Worm (Caenorhabditis elegans) whole organism, late embryonic: ENCODE data around the gene C06E7.4.
A peak's percentile ranks its signal among the peaks of the same experiment; 100 is the strongest.

Experiments
- ama-1 ChIP-seq: fragments of 150-350 bp; optimal IDR thresholded peaks from 2 replicates; lab custom pipeline; 2014
- ceh-24 ChIP-seq: sonication (generic microtip); optimal IDR thresholded peaks from 2 replicates; lab custom pipeline; 2016; ENCODE audit warnings: mild to moderate bottlenecking, missing genetic modification characterization, missing compliant biosample characterization
- dmd-4 ChIP-seq: sonication (generic microtip); optimal IDR thresholded peaks from 2 replicates; lab custom pipeline; 2016; ENCODE audit warnings: borderline replicate concordance, missing genetic modification characterization, missing compliant biosample characterization
- elt-2 ChIP-seq: sonication (generic microtip); optimal IDR thresholded peaks from 2 replicates; lab custom pipeline; 2016; ENCODE audit warnings: missing genetic modification reagents, missing genetic modification characterization, missing compliant biosample characterization
- nhr-232 ChIP-seq: sonication (generic microtip); optimal IDR thresholded peaks from 2 replicates; lab custom pipeline; 2016; ENCODE audit warnings: missing genetic modification characterization, missing compliant biosample characterization
- npax-4 ChIP-seq: sonication (generic microtip); optimal IDR thresholded peaks from 2 replicates; lab custom pipeline; 2016; ENCODE audit warnings: missing genetic modification characterization, missing compliant biosample characterization
- pha-4 ChIP-seq: fragments of 150-350 bp; optimal IDR thresholded peaks from 2 replicates; lab custom pipeline; 2018; ENCODE audit warnings: missing biosample characterization, missing genetic modification reagents, missing genetic modification characterization
- ref-2 ChIP-seq: sonication (generic microtip); optimal IDR thresholded peaks from 2 replicates; lab custom pipeline; 2016; ENCODE audit warnings: missing genetic modification characterization, missing compliant biosample characterization
- tbx-2 ChIP-seq: sonication (generic microtip); optimal IDR thresholded peaks from 2 replicates; lab custom pipeline; 2016; ENCODE audit warnings: missing genetic modification characterization, missing compliant biosample characterization
- unc-55 ChIP-seq: sonication (generic microtip); optimal IDR thresholded peaks from 2 replicates; lab custom pipeline; 2017; ENCODE audit warnings: missing biosample characterization, missing genetic modification reagents, missing genetic modification characterization

- TF ChIP-seq pha-4 = no peak
- no peak for TF ChIP-seq ceh-24 (tag; lab: Kevin White, UChicago)
- no peak for TF ChIP-seq ama-1 (lab: Kevin White, UChicago)
- peak; percentile 64 for TF ChIP-seq elt-2 (tag; lab: Kevin White, UChicago)
- TF ChIP-seq ref-2 = peak; percentile 9
- TF ChIP-seq dmd-4 (tag; lab: Kevin White, UChicago) = no peak
- TF ChIP-seq nhr-232 (tag; lab: Kevin White, UChicago) = no peak
- TF ChIP-seq tbx-2 (tag; lab: Kevin White, UChicago) = no peak
- no peak for TF ChIP-seq npax-4 (tag; lab: Kevin White, UChicago)
- peak; percentile 82 for TF ChIP-seq unc-55 (GFP tag; lab: Kevin White, UChicago)
Measured at ce11 chrIV:5817459-5817858, 42.3 kb downstream of the C06E7.4 start.
